Fruit fly (Drosophila melanogaster) whole organism: ENCODE data around the gene CG31673.

ENCODE experiments used
- Dll ChIP-seq: fragments of >200 bp; optimal IDR thresholded peaks from 2 replicates; lab custom pipeline; 2017
- pan ChIP-seq: fragments of >200 bp; optimal IDR thresholded peaks from 2 replicates; lab custom pipeline; 2017

DNA sequence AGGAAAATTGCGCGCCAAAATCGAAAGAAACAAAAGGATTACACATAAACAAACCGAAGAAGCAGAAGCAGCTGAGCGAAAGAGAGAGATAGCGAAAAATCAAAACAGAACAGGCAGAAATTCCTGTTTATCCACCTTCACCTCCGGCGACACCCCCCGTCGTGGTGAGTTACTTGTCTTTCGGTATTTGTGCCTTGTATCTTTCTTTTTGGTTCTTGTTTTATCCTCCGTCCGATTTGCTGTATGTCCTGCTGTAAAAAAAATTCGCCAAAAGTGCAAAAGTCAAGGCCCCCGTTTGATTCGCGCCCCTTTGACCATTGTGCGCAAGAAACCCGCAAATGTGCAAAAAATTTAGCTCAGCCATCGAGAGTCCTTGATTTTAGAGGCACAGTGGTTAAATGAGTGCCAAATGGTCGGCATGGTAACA lies 31.0 kb upstream of the CG31673 start:
- TF ChIP-seq pan (no peak), Dll (lab: Kevin White, UChicago) (no peak)
